Fruit fly (Drosophila melanogaster) S2 (cell line): Measurements from ENCODE around the gene CG6923.
A peak's percentile ranks its signal among the peaks of the same experiment; 100 is the strongest.

ENCODE experiments used
- CG8478 ChIP-seq: fragments of >200 bp; optimal IDR thresholded peaks from 2 replicates; lab custom pipeline; 2018
- CTCF ChIP-seq, 2 experiments: fragments of >200 bp; optimal IDR thresholded peaks; 2 replicates each; lab custom pipeline; 2018

- no peak for TF ChIP-seq CG8478
- peak in 1 of 2 experiments; percentile 27 for TF ChIP-seq CTCF (optimal IDR thresholded peaks at IDR 0.05; lab: Kevin White, UChicago)
These were observed 36.9 kb upstream of the CG6923 start, which contains the start of the genes prd1 and HisCl1 for dm6 chr3R:11786695-11787226.
